Fruit fly (Drosophila melanogaster) whole organism, pupa: ENCODE data around the gene Tb.

Experiments used
- CG10348 ChIP-seq: fragments of 200-800 bp; sonication (Bioruptor generic); IDR thresholded peaks from 2 replicates; pipeline ENCODE4 v1.3.6; 2022; ENCODE audit warnings: missing biosample characterization, missing genetic modification characterization
- CG12605 ChIP-seq: fragments of 200-800 bp; sonication (Bioruptor generic); IDR thresholded peaks from 2 replicates; pipeline ENCODE4 v1.3.6; 2022; ENCODE audit warnings: missing biosample characterization, missing genetic modification characterization
- CG13204 ChIP-seq: fragments of 200-800 bp; sonication (Bioruptor generic); optimal IDR thresholded peaks from 2 replicates; lab custom pipeline; 2018; ENCODE audit warnings: missing biosample characterization, mild to moderate bottlenecking, missing genetic modification characterization, moderate library complexity
- CG14655 ChIP-seq: fragments of 200-800 bp; sonication (Bioruptor generic); optimal IDR thresholded peaks from 3 replicates; lab custom pipeline; 2017; ENCODE audit warnings: mild to moderate bottlenecking, missing biosample characterization, missing genetic modification reagents, missing genetic modification characterization
- CG15710 ChIP-seq: fragments of 200-800 bp; sonication (Bioruptor generic); optimal IDR thresholded peaks from 2 replicates; lab custom pipeline; 2018; ENCODE audit warnings: missing biosample characterization, mild to moderate bottlenecking, missing genetic modification characterization, moderate library complexity
- CG17806 ChIP-seq: fragments of 200-800 bp; sonication (Bioruptor generic); optimal IDR thresholded peaks from 2 replicates; lab custom pipeline; 2018; ENCODE audit warnings: missing biosample characterization, mild to moderate bottlenecking, missing genetic modification characterization, moderate library complexity
- CG32121 ChIP-seq: fragments of 200-800 bp; sonication (Bioruptor generic); IDR thresholded peaks from 2 replicates; pipeline ENCODE4 v1.3.6; 2022; ENCODE audit warnings: missing biosample characterization, missing genetic modification characterization
- CG34367 ChIP-seq: fragments of 200-800 bp; sonication (Bioruptor generic); optimal IDR thresholded peaks from 2 replicates; lab custom pipeline; 2018; ENCODE audit warnings: missing biosample characterization, mild to moderate bottlenecking, missing genetic modification characterization
- CG4496 ChIP-seq: fragments of 200-800 bp; sonication (Bioruptor generic); IDR thresholded peaks from 3 replicates; pipeline ENCODE4 v1.3.6; 2022; ENCODE audit warnings: missing biosample characterization, missing genetic modification characterization
- CG8159 ChIP-seq: fragments of 200-800 bp; sonication (Bioruptor generic); optimal IDR thresholded peaks from 3 replicates; lab custom pipeline; 2018; ENCODE audit warnings: missing biosample characterization, mild to moderate bottlenecking, missing genetic modification characterization, moderate library complexity
- CG8301 ChIP-seq: fragments of 200-800 bp; sonication (Bioruptor generic); optimal IDR thresholded peaks from 2 replicates; lab custom pipeline; 2018; ENCODE audit warnings: missing biosample characterization, mild to moderate bottlenecking, missing genetic modification characterization
- CG9948 ChIP-seq: fragments of 200-800 bp; sonication (Bioruptor generic); optimal IDR thresholded peaks from 2 replicates; lab custom pipeline; 2018; ENCODE audit warnings: missing biosample characterization, mild to moderate bottlenecking, missing genetic modification characterization, moderate library complexity
- D1 ChIP-seq: fragments of 200-800 bp; sonication (Bioruptor generic); optimal IDR thresholded peaks from 2 replicates; lab custom pipeline; 2018; ENCODE audit warnings: missing biosample characterization, mild to moderate bottlenecking, missing genetic modification characterization, moderate library complexity
- EcR ChIP-seq: fragments of 200-800 bp; sonication (Bioruptor generic); optimal IDR thresholded peaks from 3 replicates; lab custom pipeline; 2019; ENCODE audit warnings: missing biosample characterization, missing genetic modification characterization, mild to moderate bottlenecking, moderate library complexity, missing genetic modification reagents
- Ets98B ChIP-seq: fragments of 200-800 bp; sonication (Bioruptor generic); IDR thresholded peaks from 2 replicates; pipeline ENCODE4 v1.3.6; 2022; ENCODE audit warnings: missing biosample characterization, missing genetic modification characterization
- Pif1A ChIP-seq: fragments of 200-800 bp; sonication (Bioruptor generic); optimal IDR thresholded peaks from 3 replicates; lab custom pipeline; 2016; ENCODE audit warnings: missing biosample characterization, missing genetic modification characterization
- Pif1B ChIP-seq: fragments of 200-800 bp; sonication (Bioruptor generic); optimal IDR thresholded peaks from 3 replicates; lab custom pipeline; 2016; ENCODE audit warnings: missing biosample characterization, missing genetic modification characterization
- Snoo ChIP-seq: fragments of 200-800 bp; sonication (Bioruptor generic); optimal IDR thresholded peaks from 3 replicates; lab custom pipeline; 2017; ENCODE audit warnings: missing biosample characterization, mild to moderate bottlenecking, missing genetic modification characterization, inconsistent platforms
- fd96Ca ChIP-seq: fragments of 200-800 bp; sonication (Bioruptor generic); IDR thresholded peaks from 3 replicates; pipeline ENCODE4 v1.3.6; 2022; ENCODE audit warnings: missing biosample characterization, missing genetic modification characterization
- gl ChIP-seq: fragments of 200-800 bp; sonication (Bioruptor generic); optimal IDR thresholded peaks from 2 replicates; lab custom pipeline; 2018; ENCODE audit warnings: missing biosample characterization, mild to moderate bottlenecking, missing genetic modification characterization
- rn ChIP-seq: fragments of 200-800 bp; sonication (Bioruptor generic); IDR thresholded peaks from 2 replicates; pipeline ENCODE4 v1.3.6; 2022; ENCODE audit warnings: missing biosample characterization, missing genetic modification characterization

Gene Tb

dm6 chr3R:26656140-26656539, at the start of gene Tb:
Gene Tb, plus strand, starts transcription at chr3R:26656440.
- TF ChIP-seq CG32121 (GFP tag; lab: Robert Waterston, UW), result no peak
- no peak for TF ChIP-seq Pif1B
- no peak for TF ChIP-seq CG4496 (GFP tag; lab: Robert Waterston, UW)
- TF ChIP-seq CG9948 (tag; lab: Kevin White, UChicago), result no peak
- no peak for TF ChIP-seq fd96Ca (GFP tag; lab: Robert Waterston, UW)
- no peak for TF ChIP-seq CG13204 (GFP tag; lab: Kevin White, UChicago)
- TF ChIP-seq CG10348 (GFP tag; lab: Robert Waterston, UW), result no peak
- TF ChIP-seq Pif1A (GFP tag; lab: Kevin White, UChicago), result no peak

- TF ChIP-seq CG4496 (GFP tag; lab: Robert Waterston, UW), result no peak
- TF ChIP-seq EcR (GFP tag; lab: Kevin White, UChicago), result no peak
- no peak for TF ChIP-seq gl (tag; lab: Kevin White, UChicago)
- TF ChIP-seq CG13204 (GFP tag; lab: Kevin White, UChicago), result no peak
- peak; percentile 57; the same call in 1 of the 2 replicates for TF ChIP-seq CG12605 (GFP tag; lab: Robert Waterston, UW)
These were observed 49.7 kb upstream of the Tb start for dm6 chr3R:26606498-26606897.

- TF ChIP-seq EcR (GFP tag; lab: Kevin White, UChicago), result no peak
- no peak for TF ChIP-seq D1 (tag; lab: Kevin White, UChicago)
- TF ChIP-seq CG10348 (GFP tag; lab: Robert Waterston, UW), result no peak
- TF ChIP-seq fd96Ca (GFP tag; lab: Robert Waterston, UW), result no peak
- TF ChIP-seq Pif1A (GFP tag; lab: Kevin White, UChicago), result no peak
- TF ChIP-seq Ets98B (GFP tag; lab: Robert Waterston, UW), result no peak
- TF ChIP-seq CG17806 (tag; lab: Kevin White, UChicago), result no peak
- TF ChIP-seq CG15710 (tag; lab: Kevin White, UChicago), result no peak
- TF ChIP-seq CG8159 (tag; lab: Kevin White, UChicago), result no peak
- TF ChIP-seq CG4496 (GFP tag; lab: Robert Waterston, UW), result no peak
- no peak for TF ChIP-seq CG34367 (tag; lab: Kevin White, UChicago)
- TF ChIP-seq gl (tag; lab: Kevin White, UChicago), result no peak
- no peak for TF ChIP-seq CG12605 (GFP tag; lab: Robert Waterston, UW)
- TF ChIP-seq CG32121 (GFP tag; lab: Robert Waterston, UW), result no peak
- TF ChIP-seq CG13204 (GFP tag; lab: Kevin White, UChicago), result no peak
- TF ChIP-seq Snoo, result no peak
- no peak for TF ChIP-seq CG14655 (GFP tag; lab: Kevin White, UChicago)
- no peak for TF ChIP-seq CG9948 (tag; lab: Kevin White, UChicago)
- no peak for TF ChIP-seq Pif1B
- TF ChIP-seq CG8301 (tag; lab: Kevin White, UChicago), result no peak
These were observed 40.8 kb upstream of the Tb start for dm6 chr3R:26615428-26615827.

- no peak for TF ChIP-seq CG13204 (GFP tag; lab: Kevin White, UChicago)
- no peak for TF ChIP-seq Pif1B
- TF ChIP-seq CG34367 (tag; lab: Kevin White, UChicago), result no peak
- no peak for TF ChIP-seq fd96Ca (GFP tag; lab: Robert Waterston, UW)
- TF ChIP-seq Snoo, result no peak
- no peak for TF ChIP-seq CG32121 (GFP tag; lab: Robert Waterston, UW)
- no peak for TF ChIP-seq rn
- TF ChIP-seq CG4496 (GFP tag; lab: Robert Waterston, UW), result no peak
- no peak for TF ChIP-seq CG12605 (GFP tag; lab: Robert Waterston, UW)
- no peak for TF ChIP-seq Pif1A (GFP tag; lab: Kevin White, UChicago)
- no peak for TF ChIP-seq Ets98B (GFP tag; lab: Robert Waterston, UW)
- TF ChIP-seq D1 (tag; lab: Kevin White, UChicago), result no peak
- TF ChIP-seq, all 21 proteins: peak for 0
These were observed 37.4 kb upstream of the Tb start, which contains the start of gene TwdlM for dm6 chr3R:26618818-26619217. Gene TwdlM, plus strand, starts transcription at chr3R:26619118.

dm6 chr3R:26621314-26621813, 34.9 kb upstream of the Tb start, which contains the start of gene TwdlP:
Gene TwdlP, minus strand, starts transcription at chr3R:26621364.
- TF ChIP-seq Pif1B (no peak), CG15710 (tag; lab: Kevin White, UChicago) (no peak), CG8301 (tag; lab: Kevin White, UChicago) (no peak), CG12605 (GFP tag; lab: Robert Waterston, UW) (no peak), Snoo (no peak), CG32121 (GFP tag; lab: Robert Waterston, UW) (no peak), Pif1A (GFP tag; lab: Kevin White, UChicago) (no peak), CG34367 (tag; lab: Kevin White, UChicago) (no peak), CG10348 (GFP tag; lab: Robert Waterston, UW) (no peak), D1 (tag; lab: Kevin White, UChicago) (no peak), CG9948 (tag; lab: Kevin White, UChicago) (no peak), Ets98B (GFP tag; lab: Robert Waterston, UW) (no peak), CG17806 (tag; lab: Kevin White, UChicago) (no peak), CG14655 (GFP tag; lab: Kevin White, UChicago) (no peak), EcR (GFP tag; lab: Kevin White, UChicago) (no peak), gl (tag; lab: Kevin White, UChicago) (no peak), fd96Ca (GFP tag; lab: Robert Waterston, UW) (no peak), rn (no peak)
- TF ChIP-seq, all 21 proteins: peak for 0

- TF ChIP-seq Snoo (no peak), gl (tag; lab: Kevin White, UChicago) (no peak), CG10348 (GFP tag; lab: Robert Waterston, UW) (no peak), fd96Ca (GFP tag; lab: Robert Waterston, UW) (no peak), CG8301 (tag; lab: Kevin White, UChicago) (no peak), Pif1B (no peak), CG9948 (tag; lab: Kevin White, UChicago) (no peak), CG17806 (tag; lab: Kevin White, UChicago) (no peak), D1 (tag; lab: Kevin White, UChicago) (no peak)
These were observed 32.7 kb upstream of the Tb start, which contains the start of gene TwdlB for dm6 chr3R:26623493-26623956. Gene TwdlB, minus strand, starts transcription at chr3R:26623543.
